Fruit fly (Drosophila melanogaster): ENCODE measurements around the gene fd3F.
A peak's percentile ranks its signal among the peaks of the same experiment; 100 is the strongest.

The fd3F gene

dm6 chrX:3774277-3774676 is 27.8 kb upstream of the fd3F start (continued):
- TF ChIP-seq CG9437 (GFP tag; optimal IDR thresholded peaks at IDR 0.05) = peak; percentile 79
- peak; percentile 15 for TF ChIP-seq CG33557 (GFP tag; optimal IDR thresholded peaks at IDR 0.05)
- TF ChIP-seq Med (GFP tag) = peak; percentile 99
- TF ChIP-seq bab2 (GFP tag; optimal IDR thresholded peaks at IDR 0.05) = peak; percentile 92
- TF ChIP-seq nau (GFP tag; optimal IDR thresholded peaks at IDR 0.05) = peak; percentile 88
- peak; percentile 70 for TF ChIP-seq Nf-YB (GFP tag; optimal IDR thresholded peaks at IDR 0.05)
- peak; percentile 75 for TF ChIP-seq MTF-1 (GFP tag; optimal IDR thresholded peaks at IDR 0.05; ENCODE audit: borderline replicate concordance)
- no peak for TF ChIP-seq CG1832 (GFP tag; optimal IDR thresholded peaks at IDR 0.05)
- TF ChIP-seq Rx (GFP tag; IDR thresholded peaks at IDR 0.05) = peak; percentile 69
- TF ChIP-seq CG3407 (GFP tag; optimal IDR thresholded peaks at IDR 0.05) = peak; percentile 58
- peak; percentile 87 for TF ChIP-seq CG1233 (GFP tag; optimal IDR thresholded peaks at IDR 0.05)
- no peak for TF ChIP-seq sna (GFP tag; IDR thresholded peaks at IDR 0.05; ENCODE audit: partially characterized antibody)
- TF ChIP-seq chif (GFP tag; optimal IDR thresholded peaks at IDR 0.05) = peak; percentile 71 to 81
- peak; percentile 91 for TF ChIP-seq fu2 (GFP tag; optimal IDR thresholded peaks at IDR 0.05)
- TF ChIP-seq Chrac-16 (GFP tag; optimal IDR thresholded peaks at IDR 0.05) = peak; percentile 88
- TF ChIP-seq Gug (GFP tag; IDR thresholded peaks at IDR 0.05) = peak; percentile 80
- TF ChIP-seq CG10959 (GFP tag; IDR thresholded peaks at IDR 0.05) = peak; percentile 69
- peak; percentile 82 for TF ChIP-seq CG1647 (GFP tag; optimal IDR thresholded peaks at IDR 0.05)
- TF ChIP-seq kah (GFP tag; optimal IDR thresholded peaks at IDR 0.05) = peak; percentile 72
- no peak for TF ChIP-seq cad (GFP tag; optimal IDR thresholded peaks at IDR 0.05)
- peak; percentile 89 for TF ChIP-seq ERR (GFP tag; optimal IDR thresholded peaks at IDR 0.05)
- TF ChIP-seq Antp (GFP tag; optimal IDR thresholded peaks at IDR 0.05) = peak; percentile 87
- peak; percentile 94 for TF ChIP-seq CG3847 (GFP tag; IDR thresholded peaks at IDR 0.05)
- TF ChIP-seq usp (GFP tag; optimal IDR thresholded peaks at IDR 0.05) = no peak
- TF ChIP-seq CG9609 (GFP tag; optimal IDR thresholded peaks at IDR 0.05) = peak; percentile 85
- TF ChIP-seq maf-S (GFP tag; optimal IDR thresholded peaks at IDR 0.05) = peak; percentile 90
- TF ChIP-seq ken (GFP tag; IDR thresholded peaks at IDR 0.05) = peak; percentile 79
- TF ChIP-seq CG6654 (GFP tag; optimal IDR thresholded peaks at IDR 0.05) = peak; percentile 39
- peak; percentile 79 for TF ChIP-seq odd (GFP tag; optimal IDR thresholded peaks at IDR 0.05)
- TF ChIP-seq crp (GFP tag; optimal IDR thresholded peaks at IDR 0.05) = peak in 1 of 2 experiments; percentile 50
- TF ChIP-seq dpn (GFP tag; optimal IDR thresholded peaks at IDR 0.05) = peak; percentile 90 to 92
- peak; percentile 91 for TF ChIP-seq ranshi (GFP tag; IDR thresholded peaks at IDR 0.05)
- no peak for TF ChIP-seq br (optimal IDR thresholded peaks at IDR 0.05)
- peak; percentile 62 for TF ChIP-seq CG10979 (tag; optimal IDR thresholded peaks at IDR 0.05)
- no peak for TF ChIP-seq amos (GFP tag; IDR thresholded peaks at IDR 0.05; ENCODE audit: partially characterized antibody)
- TF ChIP-seq CG32532 (GFP tag; IDR thresholded peaks at IDR 0.05) = peak; percentile 97
- TF ChIP-seq Ravus (GFP tag; IDR thresholded peaks at IDR 0.05) = peak; percentile 83
- peak; percentile 94 for TF ChIP-seq tgo (GFP tag; IDR thresholded peaks at IDR 0.05)
- TF ChIP-seq CG12769 (tag; optimal IDR thresholded peaks at IDR 0.05) = peak; percentile 96
- peak; percentile 71 for TF ChIP-seq NK7.1 (GFP tag; optimal IDR thresholded peaks at IDR 0.05)
- no peak for TF ChIP-seq crol (GFP tag; IDR thresholded peaks at IDR 0.05)
- peak; percentile 94 for TF ChIP-seq lilli (GFP tag; optimal IDR thresholded peaks at IDR 0.05)
- peak; percentile 94 for TF ChIP-seq gsb (GFP tag; IDR thresholded peaks at IDR 0.05)
- TF ChIP-seq Dad (GFP tag; optimal IDR thresholded peaks at IDR 0.05) = peak; percentile 77
- TF ChIP-seq CG3065 (GFP tag; optimal IDR thresholded peaks at IDR 0.05) = peak; percentile 51
- peak; percentile 11 for TF ChIP-seq CG15073 (GFP tag; optimal IDR thresholded peaks at IDR 0.05)
- TF ChIP-seq dmrt11E (tag; optimal IDR thresholded peaks at IDR 0.05) = peak; percentile 53
- peak; percentile 91 for TF ChIP-seq Hsf (GFP tag; optimal IDR thresholded peaks at IDR 0.05)
- peak; percentile 69 for TF ChIP-seq CG33213 (GFP tag; optimal IDR thresholded peaks at IDR 0.05)
- peak in 1 of 2 experiments; percentile 1 for TF ChIP-seq Hr78 (GFP tag; optimal IDR thresholded peaks at IDR 0.05)
- peak; percentile 96 for TF ChIP-seq CG13894 (tag; optimal IDR thresholded peaks at IDR 0.05)

Data from whole organism, embryonic.